Worm (Caenorhabditis elegans) whole organism, dauer: Measurements from ENCODE around the gene F28H6.7.

Experiments used
- unc-62 ChIP-seq: sonication (generic microtip); optimal IDR thresholded peaks from 2 replicates; lab custom pipeline; 2017; ENCODE audit warnings: missing biosample characterization, missing genetic modification reagents, missing genetic modification characterization

Gene F28H6.7

DNA sequence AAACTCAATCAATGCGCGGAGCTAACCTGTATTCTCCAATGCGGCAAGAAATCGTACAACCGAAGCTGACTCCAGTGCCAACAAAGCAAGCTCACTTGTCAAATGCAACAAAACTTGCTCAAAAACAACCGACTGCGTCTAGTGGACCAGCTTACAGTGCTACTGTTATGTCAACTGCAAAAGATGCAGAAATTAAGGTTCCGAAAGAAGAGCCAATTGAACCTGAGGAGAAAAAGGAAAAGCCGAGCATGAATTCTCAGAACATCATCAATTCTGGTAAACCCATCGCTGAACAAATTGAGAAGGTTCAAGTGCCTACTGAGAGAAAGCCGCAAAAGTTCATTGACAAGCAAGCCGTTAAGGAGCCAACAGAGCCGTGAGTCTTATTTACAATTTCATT is 15.6 kb downstream of the F28H6.7 start:
- no peak for TF ChIP-seq unc-62 (GFP tag; lab: Kevin White, UChicago)

DNA sequence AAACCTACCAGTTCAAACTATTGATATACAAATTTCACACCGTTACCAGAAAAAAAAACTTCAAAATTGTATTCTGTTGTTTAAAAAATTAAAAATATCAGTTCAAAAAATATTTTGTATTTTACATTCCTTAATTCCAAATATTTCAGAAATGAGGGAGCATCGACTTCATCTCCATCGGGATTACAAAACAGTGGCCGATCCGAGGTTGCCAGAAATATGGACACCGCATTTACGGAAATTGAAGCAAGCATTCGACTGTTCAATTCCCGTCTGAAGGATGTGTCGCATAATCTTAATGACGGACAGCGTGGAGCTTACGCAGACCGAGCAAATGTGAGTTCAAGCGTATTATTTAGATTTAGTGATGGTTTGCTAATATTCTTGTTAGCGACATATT is 16.8 kb downstream of the F28H6.7 start:
- no peak for TF ChIP-seq unc-62 (GFP tag; lab: Kevin White, UChicago)

DNA sequence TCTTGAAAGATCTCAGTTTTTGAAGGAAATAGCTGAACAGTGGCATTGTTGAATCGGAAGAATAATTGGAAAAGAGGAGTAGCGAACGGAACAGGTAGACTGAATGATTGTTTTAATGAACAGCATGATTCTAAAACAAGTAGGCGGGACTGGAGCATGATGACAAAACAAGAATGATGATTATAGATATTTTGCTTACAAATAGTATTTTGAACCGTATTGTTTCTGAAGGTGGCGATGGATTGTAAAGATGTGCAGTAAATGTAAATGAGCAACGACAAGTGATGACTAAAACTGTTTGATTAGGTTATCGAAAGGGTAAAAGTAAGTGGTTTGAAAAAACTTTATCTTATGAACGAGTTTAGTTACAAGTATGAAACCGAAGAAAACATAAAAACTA is 18.3 kb downstream of the F28H6.7 start, which contains the start of gene F28H6.8:
Gene F28H6.8, minus strand, starts transcription at position 101 of the 400 bp plus-strand sequence.
- no peak for TF ChIP-seq unc-62 (GFP tag; lab: Kevin White, UChicago)

DNA sequence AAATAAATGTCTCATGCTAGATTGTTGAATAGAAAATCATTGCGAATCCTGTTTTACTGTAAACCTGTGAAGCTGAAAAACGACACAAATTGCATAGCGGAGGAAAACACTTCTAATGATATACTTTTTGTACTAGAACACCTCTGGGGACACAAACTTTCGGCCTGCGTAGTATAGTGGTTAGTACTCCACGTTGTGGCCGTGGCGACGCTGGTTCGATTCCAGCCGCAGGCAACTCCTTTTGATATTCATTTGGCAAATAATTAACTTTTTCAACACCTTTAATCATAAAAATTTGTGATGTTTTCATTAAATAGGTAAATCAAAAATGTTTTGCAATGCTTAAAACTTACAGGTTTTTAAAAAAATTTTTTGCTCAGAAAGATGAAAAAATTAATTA is 19.0 kb downstream of the F28H6.7 start:
- TF ChIP-seq unc-62 (GFP tag; lab: Kevin White, UChicago) = no peak

DNA sequence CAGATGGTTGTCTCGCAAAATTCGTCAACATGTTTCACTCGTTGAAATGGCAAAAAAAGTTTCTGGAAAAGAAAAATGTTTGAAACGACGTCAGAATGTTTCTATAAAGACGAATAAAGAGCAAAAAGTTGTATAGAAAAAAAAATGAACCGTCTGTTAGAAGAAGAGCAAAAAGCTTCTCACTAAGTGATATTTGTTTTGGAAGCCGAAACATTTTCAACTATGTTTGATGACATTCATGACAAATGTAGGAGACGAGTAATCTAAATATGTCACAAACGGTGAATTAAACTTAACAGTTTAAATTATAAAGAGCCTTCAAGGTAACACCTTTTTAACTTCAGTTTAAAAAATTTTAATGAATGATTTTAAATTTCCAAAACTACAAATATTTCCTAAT is 24.1 kb downstream of the F28H6.7 start, which contains the start of gene nkat-1:
Gene nkat-1, minus strand, starts transcription at position 101 of the 400 bp plus-strand sequence.
- no peak for TF ChIP-seq unc-62 (GFP tag; lab: Kevin White, UChicago)

DNA sequence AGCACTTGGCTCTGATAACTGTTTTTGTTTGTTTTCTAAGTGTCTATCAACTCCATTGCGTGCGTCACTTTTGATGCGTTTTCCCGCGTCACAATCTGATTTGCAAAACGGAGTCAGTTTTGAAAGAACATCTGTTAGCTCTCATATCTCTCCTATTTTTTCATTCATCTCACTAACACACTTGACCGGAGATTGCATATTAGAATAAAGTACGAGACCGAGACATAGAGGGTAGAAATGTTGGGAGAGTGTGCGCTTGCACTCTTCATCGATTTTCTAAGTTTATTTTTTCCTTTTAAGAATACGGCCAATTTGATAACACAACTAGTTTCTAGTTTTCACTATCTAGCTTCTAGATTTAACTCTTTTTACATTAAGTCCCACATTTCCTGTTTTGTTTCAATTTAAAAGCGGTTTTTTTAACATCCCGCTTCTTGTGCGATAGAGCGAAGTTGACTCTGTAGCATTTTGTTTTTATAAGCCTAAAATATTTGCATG is 25.5 kb downstream of the F28H6.7 start:
- TF ChIP-seq unc-62 (GFP tag; lab: Kevin White, UChicago) = no peak

DNA sequence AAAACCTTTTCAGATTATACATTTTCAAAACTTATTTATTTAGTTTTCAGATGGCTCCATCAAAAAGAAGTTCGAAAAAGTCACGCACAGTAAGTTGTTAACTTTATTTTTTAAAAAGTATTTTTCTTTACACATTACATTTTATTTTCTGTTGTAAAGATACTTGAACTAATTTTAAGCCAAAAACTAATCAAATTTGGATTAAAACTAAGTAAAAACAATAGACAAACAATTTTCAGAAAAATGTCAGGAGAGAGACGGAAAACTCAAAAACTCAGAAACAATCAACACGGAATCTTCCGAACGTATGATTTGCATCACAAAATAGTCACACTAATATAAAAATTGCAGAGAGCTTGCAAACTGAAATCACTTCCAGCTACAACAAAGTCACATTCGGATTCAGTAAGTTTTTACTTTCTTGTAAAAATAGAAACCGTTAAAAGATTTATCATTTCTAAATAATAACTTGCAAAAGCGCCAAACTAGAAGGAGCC is 26.0 kb downstream of the F28H6.7 start, which contains the start of gene ceh-89:
Gene ceh-89, plus strand, starts transcription at position 51 of the 497 bp plus-strand sequence.
- no peak for TF ChIP-seq unc-62 (GFP tag; lab: Kevin White, UChicago)

DNA sequence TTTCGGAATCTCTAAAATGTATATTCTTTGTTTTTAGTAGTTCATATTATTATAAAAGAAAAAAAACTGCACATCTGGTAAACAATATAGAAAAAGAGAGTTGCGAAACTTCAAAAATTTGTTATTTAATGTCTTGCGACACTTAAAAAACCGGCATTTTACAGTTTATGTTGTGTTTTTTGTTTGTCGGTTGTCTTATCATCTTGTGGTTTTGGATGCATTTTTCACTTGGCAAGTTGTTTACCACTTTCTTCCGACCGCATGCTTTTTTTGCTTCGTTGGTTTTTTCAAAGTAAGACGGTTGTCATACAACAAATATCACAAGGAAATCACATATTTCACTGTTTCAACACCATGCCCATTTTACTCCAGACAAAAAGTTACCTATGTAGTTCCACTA is 29.7 kb downstream of the F28H6.7 start:
- no peak for TF ChIP-seq unc-62 (GFP tag; lab: Kevin White, UChicago)

DNA sequence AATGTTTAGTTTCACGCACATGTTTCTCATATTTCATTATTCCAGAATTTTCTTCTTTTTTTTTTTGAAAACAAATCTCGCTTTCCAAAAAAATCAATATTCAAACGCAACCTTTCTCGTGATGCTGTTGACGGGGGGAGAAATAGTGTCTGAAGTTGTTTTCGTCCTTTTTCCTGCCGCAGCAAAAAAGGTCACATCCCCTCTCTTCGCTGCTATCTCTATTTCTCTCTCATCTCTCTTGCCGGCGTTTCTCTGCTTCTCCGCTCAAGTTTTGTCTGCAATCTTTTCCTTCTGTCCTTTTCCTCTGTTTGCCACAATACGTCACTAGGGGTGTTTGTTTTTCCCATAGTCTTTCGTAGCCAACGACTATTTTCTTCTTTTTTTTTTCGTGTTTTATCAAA is 30.8 kb downstream of the F28H6.7 start:
- no peak for TF ChIP-seq unc-62 (GFP tag; lab: Kevin White, UChicago)

DNA sequence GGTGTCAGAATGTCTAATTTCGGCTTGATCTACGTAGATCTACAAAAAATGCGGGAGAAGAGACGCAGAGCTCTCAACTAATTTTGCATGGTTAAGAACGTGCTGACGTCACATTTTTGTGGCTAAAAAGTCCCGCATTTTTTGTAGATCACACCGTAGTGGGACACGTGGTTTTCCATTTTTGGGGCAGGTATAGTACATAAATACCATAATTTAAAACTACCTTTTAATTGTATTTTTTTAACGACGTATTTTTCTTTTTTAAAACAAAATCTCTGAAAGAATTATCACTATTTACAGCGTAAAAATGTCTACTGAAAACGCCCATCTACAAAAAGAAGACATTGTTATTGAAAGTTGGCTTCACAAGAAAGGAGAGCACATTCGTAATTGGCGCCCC is 31.5 kb downstream of the F28H6.7 start, which contains the start of gene akt-2:
Gene akt-2, plus strand, starts transcription at position 301 of the 400 bp plus-strand sequence.
- no peak for TF ChIP-seq unc-62 (GFP tag; lab: Kevin White, UChicago)

DNA sequence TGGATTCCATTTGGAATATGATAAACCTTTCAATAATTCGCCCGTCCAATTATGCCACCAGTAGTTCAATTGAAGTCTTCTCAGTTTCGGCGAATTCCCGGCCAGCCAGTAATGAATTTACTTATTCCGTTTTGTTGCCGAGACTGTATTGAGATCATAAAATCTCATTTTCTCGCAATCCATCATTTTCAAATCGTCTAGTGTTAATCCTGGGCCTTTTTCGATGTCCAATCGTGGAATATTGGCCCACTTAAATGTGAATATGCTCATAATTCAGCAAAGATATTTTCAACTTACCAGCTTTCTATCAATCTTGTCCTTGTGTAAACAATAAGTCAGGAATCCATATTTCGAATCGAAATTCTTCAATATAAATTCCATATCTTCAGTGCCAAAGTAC is 36.7 kb downstream of the F28H6.7 start:
- no peak for TF ChIP-seq unc-62 (GFP tag; lab: Kevin White, UChicago)

DNA sequence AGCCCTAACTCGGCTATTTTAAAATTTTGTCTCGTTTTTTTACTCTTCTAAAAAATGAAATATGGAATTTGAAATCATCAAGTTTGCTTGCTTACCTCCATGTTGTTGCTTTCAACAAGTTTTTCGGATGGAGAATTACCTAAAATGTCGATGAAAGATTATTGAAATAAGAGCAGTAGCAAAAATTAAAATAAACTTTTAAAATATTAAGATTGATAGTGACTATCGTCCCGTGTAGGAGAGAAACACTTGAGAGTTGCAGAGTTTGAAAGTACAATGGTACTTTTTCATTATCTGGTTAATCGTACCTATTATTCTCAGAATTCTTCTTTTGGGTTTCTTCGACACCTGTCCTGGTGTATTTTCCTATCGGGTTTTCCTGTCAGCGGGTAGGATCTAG is 41.0 kb downstream of the F28H6.7 start, which contains the start of gene ceh-90:
Gene ceh-90, minus strand, starts transcription at position 101 of the 400 bp plus-strand sequence.
- TF ChIP-seq unc-62 (GFP tag; lab: Kevin White, UChicago) = no peak

DNA sequence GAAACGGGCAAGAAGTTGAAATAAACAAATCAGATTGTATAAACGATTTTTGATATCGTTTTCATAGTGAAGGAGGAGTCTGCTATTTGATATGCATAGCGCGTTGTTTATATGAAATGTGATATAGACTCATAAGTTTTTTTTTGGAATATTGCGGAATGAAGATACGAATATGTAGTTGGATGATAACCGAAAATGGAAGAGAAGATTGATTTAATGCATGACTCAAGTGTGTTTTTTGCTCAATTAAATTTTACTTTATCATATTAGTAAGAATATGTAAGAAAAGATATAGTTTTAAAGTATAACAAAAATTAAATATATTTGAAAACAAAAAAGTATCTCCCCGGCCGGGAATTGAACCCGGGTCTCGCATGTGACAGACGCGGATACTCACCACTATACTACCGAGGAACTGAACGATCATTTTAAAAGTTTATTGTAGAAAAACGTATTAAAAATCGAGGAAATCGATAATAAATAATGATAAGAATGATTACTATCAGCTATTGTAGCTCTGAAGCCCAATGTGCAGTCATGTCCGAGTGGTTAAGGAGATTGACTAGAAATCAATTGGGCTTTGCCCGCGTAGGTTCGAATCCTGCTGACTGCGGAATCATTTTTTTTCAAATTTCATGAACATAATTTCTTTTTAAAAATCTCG is 45.9 kb downstream of the F28H6.7 start, which contains the start of gene lgc-25:
Gene lgc-25, minus strand, starts transcription at position 51 of the 664 bp plus-strand sequence.
- no peak for TF ChIP-seq unc-62 (GFP tag; lab: Kevin White, UChicago)

DNA sequence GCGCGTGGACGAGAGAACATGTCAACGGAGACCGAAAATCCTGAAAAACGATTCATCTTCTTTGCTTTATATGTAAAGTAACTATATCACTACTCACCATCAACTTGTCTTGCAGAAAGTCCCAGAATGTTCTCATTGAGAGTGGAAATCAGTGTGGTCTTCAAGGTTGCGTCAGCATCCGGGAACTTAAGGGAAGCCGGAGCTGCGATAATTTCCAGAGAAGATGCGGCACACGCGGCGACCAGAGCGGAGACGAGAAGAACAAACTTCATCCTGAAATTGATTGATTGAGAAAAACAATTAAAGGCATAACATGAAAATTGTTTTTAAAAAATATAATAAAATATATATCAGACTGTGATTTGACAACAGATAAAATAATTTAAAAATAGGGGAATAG is 48.3 kb downstream of the F28H6.7 start, which contains the start of gene vha-20:
Gene vha-20, minus strand, starts transcription at position 273 of the 400 bp plus-strand sequence.
- TF ChIP-seq unc-62 (GFP tag; lab: Kevin White, UChicago) = no peak

DNA sequence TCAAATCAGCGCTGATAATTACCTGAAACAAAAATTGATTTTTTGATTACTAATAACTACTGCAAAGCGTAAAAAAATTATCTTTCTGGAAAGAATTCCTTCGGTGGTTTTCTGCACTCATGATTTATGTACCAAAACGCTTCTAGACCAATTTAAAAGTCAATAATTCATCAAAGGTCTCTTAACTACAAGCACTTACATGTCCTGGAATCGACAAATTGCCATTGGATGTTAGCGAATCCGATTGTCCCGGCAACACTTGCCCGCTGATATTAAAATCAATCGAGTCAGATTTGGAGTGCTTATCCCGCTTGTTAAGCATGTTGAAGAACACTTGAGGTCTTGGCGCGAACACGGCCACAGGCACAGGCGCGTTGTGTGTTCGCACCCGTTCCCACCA is 49.2 kb downstream of the F28H6.7 start:
- no peak for TF ChIP-seq unc-62 (GFP tag; lab: Kevin White, UChicago)
